Fruit fly (Drosophila melanogaster): ENCODE measurements around the gene CG13856.

CG13856 gene

DNA sequence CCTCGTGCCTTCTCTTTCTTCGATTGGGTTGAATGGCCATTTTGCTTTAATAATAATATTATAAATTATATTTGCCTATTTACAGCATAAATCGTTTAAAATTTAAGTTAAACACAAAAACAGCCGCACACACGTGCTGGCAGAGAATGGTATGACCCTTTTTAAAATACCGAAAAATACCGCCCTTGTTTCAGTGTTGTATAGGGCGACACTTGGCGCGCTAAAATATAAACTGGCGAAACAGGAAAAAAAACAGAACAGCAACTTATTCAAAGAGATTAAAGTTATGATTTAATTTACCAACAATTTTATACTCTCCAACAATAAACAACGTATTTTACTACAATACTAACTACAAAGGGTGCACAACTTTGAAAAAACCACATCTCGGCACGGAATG lies 44.0 kb downstream of the CG13856 start, which contains the start of gene CG12499 (continued):
- TF ChIP-seq CG7963 (GFP tag; IDR thresholded peaks at IDR 0.05; ENCODE audit: partially characterized antibody) = no peak
- TF ChIP-seq CG3995 (GFP tag; optimal IDR thresholded peaks at IDR 0.05) = no peak
- no peak for TF ChIP-seq CG10543 (GFP tag; optimal IDR thresholded peaks at IDR 0.05)
- no peak for TF ChIP-seq Doc2 (GFP tag; IDR thresholded peaks at IDR 0.05)
- no peak for TF ChIP-seq vnd (GFP tag; IDR thresholded peaks at IDR 0.05; ENCODE audit: partially characterized antibody)
- TF ChIP-seq z (GFP tag; IDR thresholded peaks at IDR 0.05) = no peak
- no peak for TF ChIP-seq lab (GFP tag; optimal IDR thresholded peaks at IDR 0.05)
- TF ChIP-seq nmo (GFP tag; optimal IDR thresholded peaks at IDR 0.05) = no peak
- TF ChIP-seq otp (GFP tag; IDR thresholded peaks at IDR 0.05) = no peak
- TF ChIP-seq Drgx (GFP tag; IDR thresholded peaks at IDR 0.05) = no peak
- no peak for TF ChIP-seq sna (GFP tag; IDR thresholded peaks at IDR 0.05; ENCODE audit: partially characterized antibody)
- TF ChIP-seq CG9215 (GFP tag; IDR thresholded peaks at IDR 0.05) = no peak
- no peak for TF ChIP-seq CG13894 (tag; optimal IDR thresholded peaks at IDR 0.05)
- TF ChIP-seq Dref (GFP tag; IDR thresholded peaks at IDR 0.05) = no peak
- TF ChIP-seq unc-4 (GFP tag; IDR thresholded peaks at IDR 0.05; ENCODE audit: partially characterized antibody) = no peak
- no peak for TF ChIP-seq dan (GFP tag; IDR thresholded peaks at IDR 0.05)
- TF ChIP-seq gfzf (GFP tag; optimal IDR thresholded peaks at IDR 0.05) = peak; percentile 73
- TF ChIP-seq ab (GFP tag; optimal IDR thresholded peaks at IDR 0.05) = no peak
- no peak for TF ChIP-seq sc (optimal IDR thresholded peaks at IDR 0.05)
- no peak for TF ChIP-seq sc (GFP tag; optimal IDR thresholded peaks at IDR 0.05)
- TF ChIP-seq kni (GFP tag; optimal IDR thresholded peaks at IDR 0.05) = no peak
- no peak for TF ChIP-seq Hr51 (GFP tag; optimal IDR thresholded peaks at IDR 0.05)
- TF ChIP-seq Tbp (GFP tag; optimal IDR thresholded peaks at IDR 0.05) = no peak
- TF ChIP-seq trem (tag; optimal IDR thresholded peaks at IDR 0.05) = peak; percentile 20
- TF ChIP-seq vfl (GFP tag; optimal IDR thresholded peaks at IDR 0.05) = no peak
- no peak for TF ChIP-seq Med (GFP tag)
- TF ChIP-seq sima (GFP tag; optimal IDR thresholded peaks at IDR 0.05) = no peak
- no peak for TF ChIP-seq CG34376 (GFP tag; optimal IDR thresholded peaks at IDR 0.05)
- peak; percentile 7 for TF ChIP-seq CG15514 (GFP tag; optimal IDR thresholded peaks at IDR 0.05)
- TF ChIP-seq CG9876 (GFP tag; optimal IDR thresholded peaks at IDR 0.05) = no peak
- no peak for TF ChIP-seq HLH54F (GFP tag; optimal IDR thresholded peaks at IDR 0.05)
- TF ChIP-seq da (GFP tag; optimal IDR thresholded peaks at IDR 0.05) = no peak
- TF ChIP-seq Jarid2 (GFP tag; optimal IDR thresholded peaks at IDR 0.05) = no peak

dm6 chr3R:22447195-22447873 lies 44.9 kb downstream of the CG13856 start, which contains the start of gene CG34288:
TSS of gene CG34288 (minus strand) at chr3R:22447263.
- no peak for TF ChIP-seq Sry-β (GFP tag; optimal IDR thresholded peaks at IDR 0.05)
- no peak for TF ChIP-seq CG6813 (GFP tag; optimal IDR thresholded peaks at IDR 0.05)
- TF ChIP-seq Dip3 (GFP tag; optimal IDR thresholded peaks at IDR 0.05) = no peak
- TF ChIP-seq CG6254 (GFP tag; optimal IDR thresholded peaks at IDR 0.05) = no peak
- no peak for TF ChIP-seq Eip74EF (GFP tag; optimal IDR thresholded peaks at IDR 0.05)
- TF ChIP-seq CG14965 (GFP tag; optimal IDR thresholded peaks at IDR 0.05; ENCODE audit: borderline replicate concordance) = no peak
- no peak for TF ChIP-seq Hr78 (GFP tag; optimal IDR thresholded peaks at IDR 0.05)
- no peak for TF ChIP-seq Pdp1 (GFP tag; optimal IDR thresholded peaks at IDR 0.05)
- no peak for TF ChIP-seq yki (optimal IDR thresholded peaks at IDR 0.05)
- TF ChIP-seq CG12744 (GFP tag; optimal IDR thresholded peaks at IDR 0.05) = no peak
- TF ChIP-seq CG12942 (GFP tag; optimal IDR thresholded peaks at IDR 0.05) = no peak
- TF ChIP-seq B-H1 (GFP tag; IDR thresholded peaks at IDR 0.05) = no peak; the same call in 2 of the 3 replicates
- no peak for TF ChIP-seq CG4404 (GFP tag; IDR thresholded peaks at IDR 0.05)
- TF ChIP-seq gcm2 (GFP tag; optimal IDR thresholded peaks at IDR 0.05) = no peak
- TF ChIP-seq pita (GFP tag; optimal IDR thresholded peaks at IDR 0.05) = no peak
- TF ChIP-seq p53 (GFP tag; optimal IDR thresholded peaks at IDR 0.05) = no peak
- TF ChIP-seq kni (GFP tag; optimal IDR thresholded peaks at IDR 0.05) = no peak
- no peak for TF ChIP-seq CG3407 (GFP tag; optimal IDR thresholded peaks at IDR 0.05)
- TF ChIP-seq bbx (GFP tag; IDR thresholded peaks at IDR 0.05; ENCODE audit: partially characterized antibody) = peak; percentile 45
